Fruit fly (Drosophila melanogaster): ENCODE data around the gene CG32069.

Gene CG32069

dm6 chr3L:11062441-11062840, at the start of gene CG32069:
Gene CG32069 (minus strand): TSS chr3L:11062614.
- TF ChIP-seq eg (GFP tag; IDR thresholded peaks at IDR 0.05) (no peak), CG16779 (tag; optimal IDR thresholded peaks at IDR 0.05) (no peak), Hr38 (GFP tag; optimal IDR thresholded peaks at IDR 0.05) (no peak), cyc (GFP tag; optimal IDR thresholded peaks at IDR 0.05) (no peak), net (GFP tag; optimal IDR thresholded peaks at IDR 0.05) (no peak), CG34406 (GFP tag; optimal IDR thresholded peaks at IDR 0.05) (no peak), fkh (GFP tag; optimal IDR thresholded peaks at IDR 0.05) (peak; percentile 5), Eip78C (GFP tag) (peak; percentile 32), CG6792 (GFP tag; optimal IDR thresholded peaks at IDR 0.05) (no peak), Ets96B (tag; optimal IDR thresholded peaks at IDR 0.05) (no peak)

dm6 chr3L:11109454-11109853, 47.0 kb upstream of the CG32069 start, which contains the start of the genes CG34012 and emei:
Gene CG34012 (minus strand): TSS chr3L:11109505.
Gene emei (plus strand): TSS chr3L:11109690.
- TF ChIP-seq Sox14 (GFP tag; optimal IDR thresholded peaks at IDR 0.05) (peak; percentile 6), fd59A (GFP tag; optimal IDR thresholded peaks at IDR 0.05) (no peak)

- TF ChIP-seq Eip78C (GFP tag) (no peak), achi (GFP tag; optimal IDR thresholded peaks at IDR 0.05) (no peak), CG6163 (GFP tag; IDR thresholded peaks at IDR 0.05) (no peak), Lpt (GFP tag; optimal IDR thresholded peaks at IDR 0.05) (no peak), net (GFP tag; optimal IDR thresholded peaks at IDR 0.05) (no peak), CG1621 (tag; optimal IDR thresholded peaks at IDR 0.05) (no peak), Sox102F (GFP tag; optimal IDR thresholded peaks at IDR 0.05) (no peak), CG4318 (GFP tag; optimal IDR thresholded peaks at IDR 0.05) (no peak), CG34406 (GFP tag; optimal IDR thresholded peaks at IDR 0.05) (no peak), CG15336 (GFP tag; IDR thresholded peaks at IDR 0.05) (no peak), Gug (GFP tag; IDR thresholded peaks at IDR 0.05) (no peak), fd59A (GFP tag; optimal IDR thresholded peaks at IDR 0.05) (no peak), CG6808 (GFP tag; optimal IDR thresholded peaks at IDR 0.05) (no peak), svp (GFP tag) (no peak), spab (GFP tag; optimal IDR thresholded peaks at IDR 0.05) (no peak), salr (GFP tag; optimal IDR thresholded peaks at IDR 0.05) (no peak)
Observed at dm6 chr3L:11107935-11108334, 45.5 kb upstream of the CG32069 start, which contains the start of gene CG12522. Gene CG12522 (plus strand): TSS chr3L:11108235.

- TF ChIP-seq Sox102F (GFP tag; optimal IDR thresholded peaks at IDR 0.05) (no peak), Hr4 (GFP tag; optimal IDR thresholded peaks at IDR 0.05) (no peak), net (GFP tag; optimal IDR thresholded peaks at IDR 0.05) (no peak), topi (GFP tag; optimal IDR thresholded peaks at IDR 0.05) (no peak), Sox15 (GFP tag; optimal IDR thresholded peaks at IDR 0.05) (no peak), Hr38 (GFP tag; optimal IDR thresholded peaks at IDR 0.05) (no peak), CG15336 (GFP tag; IDR thresholded peaks at IDR 0.05) (no peak), dac (GFP tag; optimal IDR thresholded peaks at IDR 0.05) (no peak), CG9139 (GFP tag; optimal IDR thresholded peaks at IDR 0.05) (no peak), achi (GFP tag; optimal IDR thresholded peaks at IDR 0.05) (no peak), salr (GFP tag; optimal IDR thresholded peaks at IDR 0.05) (no peak)
Observed at dm6 chr3L:11107432-11107831, 45.0 kb upstream of the CG32069 start, which contains the start of gene CG32073. Gene CG32073 (minus strand): TSS chr3L:11107582.

dm6 chr3L:11103773-11104172, 41.4 kb upstream of the CG32069 start, which contains the start of gene CG32071:
Gene CG32071 (minus strand): TSS chr3L:11103873.
- TF ChIP-seq CG16779 (tag; optimal IDR thresholded peaks at IDR 0.05) (no peak), vri (GFP tag; optimal IDR thresholded peaks at IDR 0.05) (no peak), CG8632 (GFP tag; optimal IDR thresholded peaks at IDR 0.05) (no peak), Sox102F (GFP tag; optimal IDR thresholded peaks at IDR 0.05) (no peak), fkh (GFP tag; optimal IDR thresholded peaks at IDR 0.05) (no peak), CG8119 (GFP tag; IDR thresholded peaks at IDR 0.05) (no peak), Hr38 (GFP tag; optimal IDR thresholded peaks at IDR 0.05) (no peak), net (GFP tag; optimal IDR thresholded peaks at IDR 0.05) (no peak), Gug (GFP tag; IDR thresholded peaks at IDR 0.05) (no peak), CG31627 (GFP tag; optimal IDR thresholded peaks at IDR 0.05) (no peak), CG6163 (GFP tag; IDR thresholded peaks at IDR 0.05) (no peak), spab (GFP tag; optimal IDR thresholded peaks at IDR 0.05) (no peak), Hr4 (GFP tag; optimal IDR thresholded peaks at IDR 0.05) (no peak), Eip78C (GFP tag) (no peak), CG7368 (GFP tag; optimal IDR thresholded peaks at IDR 0.05) (no peak), Sox14 (GFP tag; optimal IDR thresholded peaks at IDR 0.05) (no peak), esn (GFP tag; optimal IDR thresholded peaks at IDR 0.05) (no peak), CG11902 (GFP tag; optimal IDR thresholded peaks at IDR 0.05) (no peak), CG1621 (tag; optimal IDR thresholded peaks at IDR 0.05) (no peak), pdm3 (GFP tag; optimal IDR thresholded peaks at IDR 0.05) (no peak)

Measured in whole organism, prepupa.